Fruit fly (Drosophila melanogaster): ENCODE data around the gene GMF.

GMF gene

DNA sequence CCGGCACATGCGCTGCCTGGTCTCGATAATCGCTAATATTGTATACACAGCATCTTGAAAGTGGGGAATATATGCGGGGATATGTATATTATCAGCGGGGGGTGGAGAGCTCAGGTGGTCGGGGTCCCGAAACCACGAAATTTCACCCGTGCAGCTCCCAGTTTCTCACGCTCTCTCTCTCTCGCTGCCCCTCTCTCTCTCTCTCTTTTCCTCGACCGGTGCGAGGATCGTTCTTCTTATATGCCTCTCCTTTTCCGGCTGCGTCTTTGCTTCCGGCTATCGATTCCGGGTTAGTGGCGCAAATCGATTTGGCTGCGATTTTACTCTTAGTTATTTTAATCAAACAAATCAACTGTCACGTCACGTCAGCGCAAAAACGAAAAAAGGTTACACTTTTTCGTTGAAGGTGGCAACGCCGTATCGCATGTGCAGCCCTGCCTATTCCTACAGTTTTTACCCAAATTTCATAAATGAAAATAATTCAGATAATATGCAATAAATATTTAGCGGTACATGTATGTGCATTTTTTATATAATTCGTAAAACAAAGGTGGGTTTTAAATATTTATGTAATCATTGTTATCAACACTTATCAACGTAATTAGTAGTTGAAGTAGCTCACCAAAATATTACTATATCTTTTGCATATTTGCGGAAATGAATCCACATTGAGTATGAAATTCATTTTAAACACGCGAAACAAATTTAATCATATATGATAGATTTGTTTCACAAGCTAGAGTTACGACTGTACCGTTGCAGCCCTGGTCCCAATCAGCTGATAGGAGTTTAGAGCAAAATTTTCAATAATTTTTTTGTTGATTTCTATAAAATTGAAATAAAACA is 3.1 kb downstream of the GMF start, which contains the start of the genes heix and CG17328 (continued):
- TF ChIP-seq CG5245 (GFP tag; optimal IDR thresholded peaks at IDR 0.05): no peak
- peak; percentile 80 for TF ChIP-seq sisA (GFP tag; IDR thresholded peaks at IDR 0.05)
- TF ChIP-seq schlank (tag; optimal IDR thresholded peaks at IDR 0.05): peak; percentile 57
- no peak for TF ChIP-seq tna (GFP tag; IDR thresholded peaks at IDR 0.05; ENCODE audit: partially characterized antibody)
- peak; percentile 70 for TF ChIP-seq luna (GFP tag; optimal IDR thresholded peaks at IDR 0.05)
- peak; percentile 89 for TF ChIP-seq CG9932 (GFP tag; IDR thresholded peaks at IDR 0.05)
- no peak for TF ChIP-seq CG15269 (tag; optimal IDR thresholded peaks at IDR 0.05)

DNA sequence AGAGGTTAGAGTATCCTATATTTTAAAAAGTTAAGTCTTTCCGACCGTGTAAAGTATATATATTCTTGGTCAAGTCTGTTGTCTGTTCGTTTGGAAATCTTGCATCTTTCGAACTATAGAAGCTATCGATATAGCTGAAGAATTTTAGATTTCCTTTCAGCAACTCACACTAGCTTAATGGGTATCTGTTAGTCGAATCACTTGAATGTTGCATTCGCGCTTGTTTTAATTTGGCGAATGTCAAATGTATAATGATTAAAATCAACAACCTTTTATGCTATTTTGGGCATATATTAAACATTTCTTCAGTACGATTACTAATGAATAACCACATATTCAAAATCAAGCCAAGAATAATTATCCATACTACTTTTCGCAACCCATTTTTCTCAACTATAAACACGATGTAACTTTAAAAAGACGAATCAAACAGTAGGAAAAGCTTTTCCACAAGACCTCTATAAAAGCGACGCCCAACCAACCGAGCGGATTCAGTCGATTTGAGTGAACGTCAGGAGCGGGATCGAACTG is 9.0 kb downstream of the GMF start, which contains the start of gene Cyp303a1:
Cyp303a1 (plus strand) TSS at position 481 of the 531 bp plus-strand sequence.
- TF ChIP-seq CG6791 (GFP tag; IDR thresholded peaks at IDR 0.05; ENCODE audit: partially characterized antibody) (peak; percentile 66; the same call in 1 of the 3 replicates), HLH4C (GFP tag; IDR thresholded peaks at IDR 0.05; ENCODE audit: partially characterized antibody) (peak; percentile 64; the same call in 2 of the 3 replicates), CG14860 (GFP tag; IDR thresholded peaks at IDR 0.05; ENCODE audit: partially characterized antibody) (peak; percentile 42; the same call in 2 of the 3 replicates), CG16813 (GFP tag; IDR thresholded peaks at IDR 0.05; ENCODE audit: partially characterized antibody) (peak; percentile 58), CG17361 (GFP tag; IDR thresholded peaks at IDR 0.05) (no peak), CG7963 (GFP tag; IDR thresholded peaks at IDR 0.05; ENCODE audit: partially characterized antibody) (0 out of 3 replicates have a peak, but pooled peaks have one; percentile 53), pfk (GFP tag; optimal IDR thresholded peaks at IDR 0.05) (no peak), Scr (GFP tag; IDR thresholded peaks at IDR 0.05; ENCODE audit: partially characterized antibody) (0 out of 2 replicates have a peak, but pooled peaks have one; percentile 23), bbx (GFP tag; IDR thresholded peaks at IDR 0.05; ENCODE audit: partially characterized antibody) (peak; percentile 28; the same call in 1 of the 2 replicates)

- TF ChIP-seq CG8089 (GFP tag; optimal IDR thresholded peaks at IDR 0.05) (no peak), Med (GFP tag) (peak; percentile 3)
Observed at dm6 chr2L:16292975-16293501, 9.7 kb downstream of the GMF start, which contains the start of gene CG13258. TSS of gene CG13258 (minus strand) at chr2L:16293025.

DNA sequence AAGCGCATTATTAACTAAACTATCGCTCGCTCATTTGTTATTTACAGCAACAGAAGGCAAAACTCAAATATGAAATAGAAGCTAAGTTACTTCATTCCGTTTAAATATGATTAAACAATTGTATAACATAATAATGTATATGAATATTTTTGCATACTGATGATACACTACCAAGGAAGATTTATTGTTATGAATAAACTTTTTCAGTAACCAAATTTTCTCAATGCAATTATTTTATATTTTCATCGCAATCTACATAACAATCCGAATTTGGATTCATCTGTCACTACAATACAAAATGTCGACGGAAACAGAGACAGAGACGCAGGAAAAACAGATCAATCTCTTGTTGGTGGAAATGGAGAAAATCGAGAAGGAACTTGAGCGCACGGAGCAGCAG is 11.8 kb downstream of the GMF start, which contains the start of gene CG17329:
CG17329 (plus strand) TSS at position 301 of the 400 bp plus-strand sequence.
- TF ChIP-seq Sox100B (GFP tag; optimal IDR thresholded peaks at IDR 0.05) (no peak), gcm (GFP tag; optimal IDR thresholded peaks at IDR 0.05) (no peak), tgo (GFP tag; IDR thresholded peaks at IDR 0.05) (no peak), D19B (GFP tag; optimal IDR thresholded peaks at IDR 0.05) (no peak), CG1647 (GFP tag; optimal IDR thresholded peaks at IDR 0.05) (no peak), nmo (GFP tag; optimal IDR thresholded peaks at IDR 0.05) (no peak), sens (GFP tag) (peak; percentile 2), croc (GFP tag; conservative IDR thresholded peaks at IDR 0.05) (no peak), btn (GFP tag; optimal IDR thresholded peaks at IDR 0.05) (no peak)

DNA sequence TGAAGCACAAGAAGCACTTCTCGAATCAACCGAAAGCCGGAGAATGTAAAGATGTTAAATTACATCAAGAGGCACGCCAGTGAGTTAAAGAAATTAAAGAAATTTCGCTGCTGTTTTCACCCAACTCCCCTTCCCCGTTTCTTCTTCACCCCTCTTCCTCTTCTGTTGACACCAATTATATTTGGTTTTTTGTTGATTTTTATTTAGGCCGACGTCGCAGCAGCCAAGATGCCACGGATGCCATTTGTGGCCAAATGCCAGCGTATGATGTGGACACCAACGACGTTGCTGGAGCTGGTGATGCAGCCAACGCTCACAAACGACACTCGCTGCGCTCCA is 14.4 kb downstream of the GMF start:
- TF ChIP-seq Hand (GFP tag; optimal IDR thresholded peaks at IDR 0.05): no peak
- TF ChIP-seq Ssrp (tag; optimal IDR thresholded peaks at IDR 0.05): no peak
- TF ChIP-seq mam (GFP tag; optimal IDR thresholded peaks at IDR 0.05): no peak
- TF ChIP-seq YL-1 (GFP tag; optimal IDR thresholded peaks at IDR 0.05): peak; percentile 32
- TF ChIP-seq CG17328 (GFP tag; IDR thresholded peaks at IDR 0.05): no peak
- TF ChIP-seq dysf (GFP tag; IDR thresholded peaks at IDR 0.05): no peak
- TF ChIP-seq CG4404 (GFP tag; IDR thresholded peaks at IDR 0.05): no peak
- peak; percentile 86 for TF ChIP-seq CG4617 (GFP tag; optimal IDR thresholded peaks at IDR 0.05; ENCODE audit: borderline replicate concordance)
- peak; percentile 33 for TF ChIP-seq CG12659 (GFP tag; optimal IDR thresholded peaks at IDR 0.05)
- peak; percentile 88 for TF ChIP-seq MESR4 (GFP tag; optimal IDR thresholded peaks at IDR 0.05)
- no peak for TF ChIP-seq wek (GFP tag; optimal IDR thresholded peaks at IDR 0.05)
- no peak for TF ChIP-seq ken (GFP tag; IDR thresholded peaks at IDR 0.05)
- peak; percentile 71 for TF ChIP-seq CG17385 (GFP tag; optimal IDR thresholded peaks at IDR 0.05)
- no peak for TF ChIP-seq caup (GFP tag; optimal IDR thresholded peaks at IDR 0.05; ENCODE audit: severe bottlenecking)

Data from whole organism, embryonic.